Fruit fly (Drosophila melanogaster) whole organism, embryonic: ENCODE results near the gene CG7953.
A peak's percentile ranks its signal among the peaks of the same experiment; 100 is the strongest.

Experiments
- Abd-B ChIP-seq: fragments of 200-800 bp; sonication (Bioruptor generic); optimal IDR thresholded peaks from 2 replicates; lab custom pipeline; 2018; ENCODE audit warnings: missing biosample characterization, mild to moderate bottlenecking, missing genetic modification characterization, moderate library complexity
- CG11093 ChIP-seq: fragments of 200-800 bp; sonication (Bioruptor generic); IDR thresholded peaks from 3 replicates; pipeline ENCODE4 v1.3.6; 2022; ENCODE audit warnings: missing biosample characterization, missing genetic modification characterization
- CG11504 ChIP-seq: fragments of 200-800 bp; sonication (Bioruptor generic); optimal IDR thresholded peaks from 3 replicates; lab custom pipeline; 2019; ENCODE audit warnings: missing biosample characterization, mild to moderate bottlenecking, missing genetic modification characterization, moderate library complexity
- CG12104 ChIP-seq: fragments of 200-800 bp; sonication (Bioruptor generic); optimal IDR thresholded peaks from 3 replicates; lab custom pipeline; 2016; ENCODE audit warnings: missing biosample characterization, missing genetic modification characterization
- CG12391 ChIP-seq: fragments of 200-800 bp; sonication (Bioruptor generic); optimal IDR thresholded peaks from 3 replicates; lab custom pipeline; 2018; ENCODE audit warnings: missing biosample characterization, mild to moderate bottlenecking, missing genetic modification characterization, moderate library complexity
- CG15011 ChIP-seq: fragments of 200-800 bp; sonication (Bioruptor generic); optimal IDR thresholded peaks from 3 replicates; lab custom pipeline; 2018; ENCODE audit warnings: missing biosample characterization, mild to moderate bottlenecking, missing genetic modification characterization
- CG15601 ChIP-seq: fragments of 200-800 bp; sonication (Bioruptor generic); optimal IDR thresholded peaks from 3 replicates; lab custom pipeline; 2019; ENCODE audit warnings: missing biosample characterization, mild to moderate bottlenecking, missing genetic modification characterization, moderate library complexity
- CG1602 ChIP-seq: fragments of 200-800 bp; sonication (Bioruptor generic); optimal IDR thresholded peaks from 3 replicates; lab custom pipeline; 2016; ENCODE audit warnings: missing biosample characterization, missing genetic modification characterization
- CG16863 ChIP-seq: fragments of 200-800 bp; sonication (Bioruptor generic); optimal IDR thresholded peaks from 3 replicates; lab custom pipeline; 2016; ENCODE audit warnings: missing biosample characterization, missing genetic modification characterization
- CG17568 ChIP-seq: fragments of 200-800 bp; sonication (Bioruptor generic); optimal IDR thresholded peaks from 2 replicates; lab custom pipeline; 2018; ENCODE audit warnings: missing biosample characterization, mild to moderate bottlenecking, missing genetic modification characterization, moderate library complexity
- CG17829 ChIP-seq: fragments of 200-800 bp; optimal IDR thresholded peaks from 2 replicates; lab custom pipeline; 2019; ENCODE audit warnings: missing biosample characterization, mild to moderate bottlenecking, missing genetic modification characterization, moderate library complexity
- CG18262 ChIP-seq: fragments of 200-800 bp; optimal IDR thresholded peaks from 3 replicates; lab custom pipeline; 2019; ENCODE audit warnings: missing biosample characterization, mild to moderate bottlenecking, missing genetic modification characterization, moderate library complexity
- CG18476 ChIP-seq: fragments of 200-800 bp; sonication (Bioruptor generic); optimal IDR thresholded peaks from 2 replicates; lab custom pipeline; 2016; ENCODE audit warnings: missing biosample characterization, mild to moderate bottlenecking, missing genetic modification characterization
- CG2199 ChIP-seq: fragments of 200-800 bp; sonication (Bioruptor generic); IDR thresholded peaks from 3 replicates; pipeline ENCODE4 v1.3.6; 2022; ENCODE audit warnings: missing biosample characterization, missing genetic modification characterization
- CG33557 ChIP-seq: fragments of 200-800 bp; sonication (Bioruptor generic); optimal IDR thresholded peaks from 2 replicates; lab custom pipeline; 2019; ENCODE audit warnings: missing biosample characterization, mild to moderate bottlenecking, missing genetic modification characterization, moderate library complexity
- CG4730 ChIP-seq: fragments of 200-800 bp; sonication (Bioruptor generic); IDR thresholded peaks from 2 replicates; pipeline ENCODE4 v1.3.6; 2022; ENCODE audit warnings: missing biosample characterization, missing genetic modification characterization
- CG4820 ChIP-seq: fragments of 200-800 bp; sonication (Bioruptor generic); optimal IDR thresholded peaks from 3 replicates; lab custom pipeline; 2016; ENCODE audit warnings: missing biosample characterization, missing genetic modification characterization
- CG5245 ChIP-seq: fragments of 200-800 bp; sonication (Bioruptor generic); optimal IDR thresholded peaks from 3 replicates; lab custom pipeline; 2016; ENCODE audit warnings: missing biosample characterization, missing genetic modification characterization
- CG9437 ChIP-seq: fragments of 200-800 bp; sonication (Bioruptor generic); optimal IDR thresholded peaks from 2 replicates; lab custom pipeline; 2018; ENCODE audit warnings: missing biosample characterization, mild to moderate bottlenecking, missing genetic modification characterization
- CG9727 ChIP-seq: fragments of 200-800 bp; sonication (Bioruptor generic); optimal IDR thresholded peaks from 3 replicates; lab custom pipeline; 2017; ENCODE audit warnings: missing biosample characterization, mild to moderate bottlenecking, missing genetic modification characterization
- Chrac-16 ChIP-seq: fragments of 200-800 bp; sonication (Bioruptor generic); optimal IDR thresholded peaks from 3 replicates; lab custom pipeline; 2016; ENCODE audit warnings: missing biosample characterization, missing genetic modification characterization
- D19B ChIP-seq: fragments of 200-800 bp; sonication (Bioruptor generic); optimal IDR thresholded peaks from 2 replicates; lab custom pipeline; 2017; ENCODE audit warnings: missing biosample characterization, mild to moderate bottlenecking, missing genetic modification characterization
- Dad ChIP-seq: fragments of 200-800 bp; sonication (Bioruptor generic); optimal IDR thresholded peaks from 3 replicates; lab custom pipeline; 2016; ENCODE audit warnings: missing biosample characterization, missing genetic modification characterization
- Dbx ChIP-seq: fragments of 200-800 bp; sonication (Bioruptor generic); IDR thresholded peaks from 3 replicates; pipeline ENCODE4 v1.3.6; 2022; ENCODE audit warnings: missing biosample characterization, missing genetic modification characterization
- Dek ChIP-seq: fragments of 200-800 bp; sonication (Bioruptor generic); optimal IDR thresholded peaks from 3 replicates; lab custom pipeline; 2019; ENCODE audit warnings: missing biosample characterization, mild to moderate bottlenecking, missing genetic modification characterization, moderate library complexity
- Elba2 ChIP-seq: fragments of 200-800 bp; sonication (Bioruptor generic); optimal IDR thresholded peaks from 3 replicates; lab custom pipeline; 2016; ENCODE audit warnings: missing biosample characterization, missing genetic modification characterization
- Fer1 ChIP-seq: fragments of 200-800 bp; sonication (Bioruptor generic); optimal IDR thresholded peaks from 2 replicates; lab custom pipeline; 2017; ENCODE audit warnings: missing biosample characterization, mild to moderate bottlenecking, missing genetic modification characterization
- Mes4 ChIP-seq: fragments of 200-800 bp; sonication (Bioruptor generic); optimal IDR thresholded peaks from 2 replicates; lab custom pipeline; 2016; ENCODE audit warnings: missing biosample characterization, missing genetic modification characterization
- PHDP ChIP-seq: fragments of 200-800 bp; sonication (Bioruptor generic); optimal IDR thresholded peaks from 3 replicates; lab custom pipeline; 2018; ENCODE audit warnings: missing biosample characterization, mild to moderate bottlenecking, missing genetic modification characterization, moderate library complexity
- Sry-δ ChIP-seq: fragments of 200-800 bp; sonication (Bioruptor generic); optimal IDR thresholded peaks from 2 replicates; lab custom pipeline; 2016; ENCODE audit warnings: missing biosample characterization, missing genetic modification characterization
- Ssrp ChIP-seq: fragments of 200-800 bp; sonication (Bioruptor generic); optimal IDR thresholded peaks from 2 replicates; lab custom pipeline; 2018; ENCODE audit warnings: missing biosample characterization, mild to moderate bottlenecking, missing genetic modification characterization, moderate library complexity
- az2 ChIP-seq: fragments of 200-800 bp; sonication (Bioruptor generic); optimal IDR thresholded peaks from 3 replicates; lab custom pipeline; 2016; ENCODE audit warnings: missing biosample characterization, missing genetic modification characterization
- bigmax ChIP-seq: fragments of 200-800 bp; sonication (Bioruptor generic); optimal IDR thresholded peaks from 2 replicates; lab custom pipeline; 2018; ENCODE audit warnings: missing biosample characterization, mild to moderate bottlenecking, missing genetic modification characterization
- dimm ChIP-seq: fragments of 200-800 bp; sonication (Bioruptor generic); IDR thresholded peaks from 2 replicates; pipeline ENCODE4 v1.3.6; 2022; ENCODE audit warnings: missing biosample characterization, missing genetic modification characterization
- ems ChIP-seq: fragments of 200-800 bp; sonication (Bioruptor generic); optimal IDR thresholded peaks from 3 replicates; lab custom pipeline; 2016; ENCODE audit warnings: missing biosample characterization, missing genetic modification characterization
- gce ChIP-seq: fragments of 200-800 bp; sonication (Bioruptor generic); IDR thresholded peaks from 3 replicates; pipeline ENCODE4 v1.3.6; 2022; ENCODE audit warnings: missing biosample characterization, missing genetic modification characterization
- gcm ChIP-seq: fragments of 200-800 bp; sonication (Bioruptor generic); optimal IDR thresholded peaks from 2 replicates; lab custom pipeline; 2019; ENCODE audit warnings: missing biosample characterization, mild to moderate bottlenecking, missing genetic modification characterization, moderate library complexity
- gfzf ChIP-seq: fragments of 200-800 bp; sonication (Bioruptor generic); optimal IDR thresholded peaks from 2 replicates; lab custom pipeline; 2016; ENCODE audit warnings: missing biosample characterization, mild to moderate bottlenecking, missing genetic modification characterization, moderate library complexity
- grn ChIP-seq: fragments of 200-800 bp; sonication (Bioruptor generic); optimal IDR thresholded peaks from 3 replicates; lab custom pipeline; 2017; ENCODE audit warnings: missing biosample characterization, missing genetic modification characterization
- gsb ChIP-seq: fragments of 200-800 bp; sonication (Bioruptor generic); IDR thresholded peaks from 2 replicates; pipeline ENCODE4 v1.3.6; 2022; ENCODE audit warnings: missing biosample characterization, missing genetic modification characterization
- hth ChIP-seq: fragments of >200 bp; optimal IDR thresholded peaks from 2 replicates; lab custom pipeline; 2017; ENCODE audit warnings: inconsistent platforms
- ken ChIP-seq: fragments of 200-800 bp; sonication (Bioruptor generic); IDR thresholded peaks from 3 replicates; pipeline ENCODE4 v1.3.6; 2022; ENCODE audit warnings: missing biosample characterization, missing genetic modification characterization
- lilli ChIP-seq: fragments of 200-800 bp; sonication (Bioruptor generic); optimal IDR thresholded peaks from 3 replicates; lab custom pipeline; 2016; ENCODE audit warnings: missing biosample characterization, missing genetic modification characterization
- lola ChIP-seq, 3 experiments: fragments of >200 bp in 2 of 3; fragments of 200-800 bp in 1 of 3; sonication (Bioruptor generic) in 1 of 3; optimal IDR thresholded peaks; 2 replicates each; lab custom pipeline; 2017 to 2019; ENCODE audit warnings: missing biosample characterization in 3 of 3, missing genetic modification characterization in 3 of 3, mild to moderate bottlenecking in 1 of 3, moderate library complexity in 1 of 3
- oc ChIP-seq: fragments of 200-800 bp; sonication (Bioruptor generic); optimal IDR thresholded peaks from 2 replicates; lab custom pipeline; 2018; ENCODE audit warnings: missing biosample characterization, mild to moderate bottlenecking, missing genetic modification characterization, moderate library complexity
- run ChIP-seq: fragments of 200-800 bp; sonication (Bioruptor generic); optimal IDR thresholded peaks from 3 replicates; lab custom pipeline; 2018; ENCODE audit warnings: missing biosample characterization, mild to moderate bottlenecking, missing genetic modification characterization
- salm ChIP-seq: fragments of 200-800 bp; sonication (Bioruptor generic); optimal IDR thresholded peaks from 2 replicates; lab custom pipeline; 2018; ENCODE audit warnings: missing biosample characterization, mild to moderate bottlenecking, missing genetic modification characterization
- tap ChIP-seq: fragments of 200-800 bp; optimal IDR thresholded peaks from 3 replicates; lab custom pipeline; 2019; ENCODE audit warnings: missing biosample characterization, mild to moderate bottlenecking, missing genetic modification characterization, moderate library complexity
- trh ChIP-seq: fragments of 200-800 bp; sonication (Bioruptor generic); optimal IDR thresholded peaks from 2 replicates; lab custom pipeline; 2016; ENCODE audit warnings: missing biosample characterization, missing genetic modification characterization
- unpg ChIP-seq: fragments of 200-800 bp; sonication (Bioruptor generic); optimal IDR thresholded peaks from 3 replicates; lab custom pipeline; 2018; ENCODE audit warnings: missing biosample characterization, mild to moderate bottlenecking, missing genetic modification characterization, moderate library complexity
- wdn ChIP-seq: fragments of 200-800 bp; sonication (Bioruptor generic); IDR thresholded peaks from 2 replicates; pipeline ENCODE4 v1.3.6; 2022; ENCODE audit warnings: missing biosample characterization, missing genetic modification characterization
- zfh2 ChIP-seq: fragments of 200-800 bp; sonication (Bioruptor generic); optimal IDR thresholded peaks from 2 replicates; lab custom pipeline; 2016; ENCODE audit warnings: missing biosample characterization, missing genetic modification characterization

The CG7953 gene

dm6 chr2L:13876698-13877097, 29.0 kb downstream of the CG7953 start (continued):
- TF ChIP-seq CG12391 (tag; lab: Kevin White, UChicago) (peak; percentile 50), CG11093 (GFP tag; lab: Robert Waterston, UW) (no peak), CG11504 (tag; lab: Kevin White, UChicago) (peak; percentile 73), hth (no peak), Chrac-16 (GFP tag; lab: Kevin White, UChicago) (peak; percentile 8), CG15011 (GFP tag; lab: Kevin White, UChicago) (no peak), bigmax (GFP tag; lab: Kevin White, UChicago) (no peak), Dad (GFP tag; lab: Kevin White, UChicago) (no peak), Fer1 (GFP tag; lab: Kevin White, UChicago) (peak; percentile 10), oc (tag; lab: Kevin White, UChicago) (no peak), ems (GFP tag; lab: Kevin White, UChicago) (no peak), tap (tag; lab: Kevin White, UChicago) (no peak), dimm (GFP tag; lab: Robert Waterston, UW) (no peak), CG17829 (tag; lab: Kevin White, UChicago) (peak; percentile 35), ken (no peak), CG18262 (tag; lab: Kevin White, UChicago) (peak; percentile 80), CG16863 (GFP tag; lab: Kevin White, UChicago) (no peak), CG1602 (GFP tag; lab: Kevin White, UChicago) (peak; percentile 8), CG18476 (GFP tag; lab: Kevin White, UChicago) (no peak), gcm (peak; percentile 25), CG33557 (GFP tag; lab: Kevin White, UChicago) (peak; percentile 37), CG15601 (tag; lab: Kevin White, UChicago) (peak; percentile 36), Mes4 (GFP tag; lab: Kevin White, UChicago) (no peak), Elba2 (GFP tag; lab: Kevin White, UChicago) (no peak), gfzf (GFP tag; lab: Kevin White, UChicago) (no peak), CG12104 (GFP tag; lab: Kevin White, UChicago) (no peak), Sry-δ (no peak), run (tag; lab: Kevin White, UChicago) (no peak), CG5245 (GFP tag; lab: Kevin White, UChicago) (peak; percentile 35), D19B (GFP tag; lab: Kevin White, UChicago) (no peak), gce (GFP tag; lab: Robert Waterston, UW) (no peak), Dbx (GFP tag; lab: Robert Waterston, UW) (no peak), CG9437 (GFP tag; lab: Kevin White, UChicago) (peak; percentile 19), grn (GFP tag; lab: Kevin White, UChicago) (no peak), gsb (GFP tag; lab: Robert Waterston, UW) (no peak), trh (GFP tag; lab: Kevin White, UChicago) (no peak), Dek (tag; lab: Kevin White, UChicago) (no peak), lilli (GFP tag; lab: Kevin White, UChicago) (no peak), CG17568 (GFP tag; lab: Kevin White, UChicago) (no peak), wdn (no peak), CG4820 (peak; percentile 26), Ssrp (tag; lab: Kevin White, UChicago) (peak; percentile 57), unpg (GFP tag; lab: Kevin White, UChicago) (peak; percentile 42), CG9727 (GFP tag; lab: Kevin White, UChicago) (peak; percentile 30), salm (tag; lab: Kevin White, UChicago) (no peak), lola (GFP tag; optimal IDR thresholded peaks at IDR 0.05; lab: Kevin White, UChicago) (peak in 1 of 3 experiments; percentile 75), zfh2 (GFP tag; lab: Kevin White, UChicago) (no peak), az2 (peak; percentile 48), PHDP (tag; lab: Kevin White, UChicago) (peak; percentile 37), CG4730 (GFP tag; lab: Robert Waterston, UW) (no peak), Abd-B (GFP tag; lab: Kevin White, UChicago) (peak; percentile 3), CG2199 (no peak)
